Fruit fly (Drosophila melanogaster): ENCODE data around the gene CG5114.

CG5114 gene

dm6 chr3L:15011638-15012335 is 29.2 kb downstream of the CG5114 start (continued):
- TF ChIP-seq Opbp (GFP tag; IDR thresholded peaks at IDR 0.05; ENCODE audit: partially characterized antibody) = no peak
- TF ChIP-seq Bteb2 (GFP tag; optimal IDR thresholded peaks at IDR 0.05) = peak; percentile 33
- no peak for TF ChIP-seq CTCF (GFP tag; optimal IDR thresholded peaks at IDR 0.05)
- no peak for TF ChIP-seq CG34376 (GFP tag; optimal IDR thresholded peaks at IDR 0.05)
- peak; percentile 64 for TF ChIP-seq oc (tag; optimal IDR thresholded peaks at IDR 0.05)
- peak; percentile 55 for TF ChIP-seq CG6683 (GFP tag; optimal IDR thresholded peaks at IDR 0.05)
- no peak for TF ChIP-seq btn (GFP tag; optimal IDR thresholded peaks at IDR 0.05)
- TF ChIP-seq lov (optimal IDR thresholded peaks at IDR 0.05) = no peak
- peak; percentile 53; the same call in 1 of the 3 replicates for TF ChIP-seq lov (GFP tag; IDR thresholded peaks at IDR 0.05)
- TF ChIP-seq dmrt11E (tag; optimal IDR thresholded peaks at IDR 0.05) = peak; percentile 86
- no peak for TF ChIP-seq CG4282 (GFP tag; optimal IDR thresholded peaks at IDR 0.05)
- no peak for TF ChIP-seq CG3065 (GFP tag; optimal IDR thresholded peaks at IDR 0.05)
- TF ChIP-seq Usf (GFP tag; optimal IDR thresholded peaks at IDR 0.05) = no peak
- peak; percentile 56 for TF ChIP-seq CG3281 (GFP tag; optimal IDR thresholded peaks at IDR 0.05)
- TF ChIP-seq eyg (GFP tag; optimal IDR thresholded peaks at IDR 0.05) = no peak
- no peak for TF ChIP-seq CG2129 (GFP tag; IDR thresholded peaks at IDR 0.05; ENCODE audit: partially characterized antibody)
- TF ChIP-seq CG10565 (GFP tag; optimal IDR thresholded peaks at IDR 0.05) = no peak
- TF ChIP-seq Chrac-16 (GFP tag; optimal IDR thresholded peaks at IDR 0.05) = peak; percentile 47
- no peak for TF ChIP-seq bigmax (GFP tag; optimal IDR thresholded peaks at IDR 0.05)
- TF ChIP-seq CG4820 (GFP tag; optimal IDR thresholded peaks at IDR 0.05) = peak; percentile 75
- no peak for TF ChIP-seq repo (GFP tag; optimal IDR thresholded peaks at IDR 0.05)
- TF ChIP-seq CG10209 (GFP tag; optimal IDR thresholded peaks at IDR 0.05) = peak; percentile 45
- peak; percentile 52 for TF ChIP-seq CG2875 (GFP tag; optimal IDR thresholded peaks at IDR 0.05)
- TF ChIP-seq gt (GFP tag; IDR thresholded peaks at IDR 0.05) = no peak
- no peak for TF ChIP-seq CG11398 (GFP tag; optimal IDR thresholded peaks at IDR 0.05)
- TF ChIP-seq Aef1 (GFP tag; IDR thresholded peaks at IDR 0.05) = peak; percentile 52
- TF ChIP-seq CG17359 (tag; optimal IDR thresholded peaks at IDR 0.05) = peak; percentile 85
- peak; percentile 62 for TF ChIP-seq CG3407 (GFP tag; optimal IDR thresholded peaks at IDR 0.05)
- no peak for TF ChIP-seq her (GFP tag; optimal IDR thresholded peaks at IDR 0.05)
- TF ChIP-seq CG8281 (tag; optimal IDR thresholded peaks at IDR 0.05) = peak; percentile 47
- TF ChIP-seq Mrtf (GFP tag; IDR thresholded peaks at IDR 0.05) = no peak
- peak; percentile 36 for TF ChIP-seq CG2202 (tag; optimal IDR thresholded peaks at IDR 0.05)
- TF ChIP-seq maf-S (GFP tag; optimal IDR thresholded peaks at IDR 0.05) = peak; percentile 23
- TF ChIP-seq CG2678 (tag; optimal IDR thresholded peaks at IDR 0.05) = peak; percentile 87
- TF ChIP-seq HLH3B (GFP tag; IDR thresholded peaks at IDR 0.05) = peak; percentile 72
- TF ChIP-seq tx (GFP tag; optimal IDR thresholded peaks at IDR 0.05) = no peak
- no peak for TF ChIP-seq CG15073 (GFP tag; optimal IDR thresholded peaks at IDR 0.05)
- peak; percentile 42 for TF ChIP-seq Jarid2 (GFP tag; optimal IDR thresholded peaks at IDR 0.05)
- TF ChIP-seq inv (GFP tag; IDR thresholded peaks at IDR 0.05; ENCODE audit: partially characterized antibody) = no peak
- no peak for TF ChIP-seq Hr39 (optimal IDR thresholded peaks at IDR 0.05)
- peak; percentile 69 for TF ChIP-seq Max (GFP tag; optimal IDR thresholded peaks at IDR 0.05)
- TF ChIP-seq sens-2 (GFP tag; IDR thresholded peaks at IDR 0.05) = peak; percentile 65
- no peak for TF ChIP-seq HLH54F (GFP tag; optimal IDR thresholded peaks at IDR 0.05)
- peak; percentile 80 for TF ChIP-seq Ssrp (tag; optimal IDR thresholded peaks at IDR 0.05)
- TF ChIP-seq CG17568 (GFP tag; optimal IDR thresholded peaks at IDR 0.05) = peak; percentile 50
- TF ChIP-seq CG17361 (GFP tag; IDR thresholded peaks at IDR 0.05) = peak; percentile 84
- peak; percentile 75 for TF ChIP-seq CG17328 (GFP tag; IDR thresholded peaks at IDR 0.05)
- peak; percentile 89 for TF ChIP-seq CG8924 (tag; optimal IDR thresholded peaks at IDR 0.05)
- peak; percentile 16 for TF ChIP-seq Atf-2 (GFP tag; optimal IDR thresholded peaks at IDR 0.05)
- TF ChIP-seq dmrt99B (tag; optimal IDR thresholded peaks at IDR 0.05) = peak; percentile 87
- peak; percentile 67; the same call in 1 of the 2 replicates for TF ChIP-seq sim (GFP tag; IDR thresholded peaks at IDR 0.05)

All from whole organism, embryonic.